Worm (Caenorhabditis elegans) whole organism, late embryonic: Measurements from ENCODE around the gene atf-6.

ENCODE experiments used
- C38D4.7 ChIP-seq: fragments of 200-800 bp; sonication (Bioruptor generic); optimal IDR thresholded peaks from 2 replicates; lab custom pipeline; 2018; ENCODE audit warnings: mild to moderate bottlenecking, missing genetic modification characterization, moderate library complexity, missing compliant biosample characterization
- F13H6.1 ChIP-seq: sonication (generic microtip); optimal IDR thresholded peaks from 2 replicates; lab custom pipeline; 2016; ENCODE audit warnings: missing genetic modification characterization, missing compliant biosample characterization
- T23F11.4 ChIP-seq: fragments of 200-800 bp; sonication (Bioruptor generic); optimal IDR thresholded peaks from 2 replicates; lab custom pipeline; 2018; ENCODE audit warnings: mild to moderate bottlenecking, missing genetic modification characterization, missing compliant biosample characterization
- ceh-14 ChIP-seq: sonication (generic microtip); optimal IDR thresholded peaks from 2 replicates; lab custom pipeline; 2016; ENCODE audit warnings: missing genotype, missing genetic modification characterization, missing compliant biosample characterization
- ceh-22 ChIP-seq: sonication (generic microtip); optimal IDR thresholded peaks from 2 replicates; lab custom pipeline; 2017; ENCODE audit warnings: missing biosample characterization, missing genetic modification characterization
- ceh-31 ChIP-seq: sonication (generic microtip); optimal IDR thresholded peaks from 2 replicates; lab custom pipeline; 2016; ENCODE audit warnings: missing genetic modification characterization, missing compliant biosample characterization
- ceh-34 ChIP-seq: sonication (generic microtip); optimal IDR thresholded peaks from 2 replicates; lab custom pipeline; 2016; ENCODE audit warnings: mild to moderate bottlenecking, missing genetic modification characterization, missing compliant biosample characterization
- ceh-9 ChIP-seq: sonication (generic microtip); optimal IDR thresholded peaks from 2 replicates; lab custom pipeline; 2016; ENCODE audit warnings: mild to moderate bottlenecking, missing genetic modification characterization, inconsistent platforms, missing compliant biosample characterization
- che-1 ChIP-seq: sonication (generic microtip); optimal IDR thresholded peaks from 2 replicates; lab custom pipeline; 2016; ENCODE audit warnings: mild to moderate bottlenecking, missing genetic modification characterization, missing compliant biosample characterization
- dmd-4 ChIP-seq: sonication (generic microtip); optimal IDR thresholded peaks from 2 replicates; lab custom pipeline; 2016; ENCODE audit warnings: borderline replicate concordance, missing genetic modification characterization, missing compliant biosample characterization
- elt-2 ChIP-seq: sonication (generic microtip); optimal IDR thresholded peaks from 2 replicates; lab custom pipeline; 2016; ENCODE audit warnings: missing genetic modification reagents, missing genetic modification characterization, missing compliant biosample characterization
- ets-4 ChIP-seq: sonication (generic microtip); optimal IDR thresholded peaks from 2 replicates; lab custom pipeline; 2016; ENCODE audit warnings: missing genetic modification characterization, missing compliant biosample characterization
- fax-1 ChIP-seq: sonication (generic microtip); optimal IDR thresholded peaks from 2 replicates; lab custom pipeline; 2016; ENCODE audit warnings: missing genotype, missing genetic modification characterization, missing compliant biosample characterization
- fkh-10 ChIP-seq: fragments of 150-350 bp; optimal IDR thresholded peaks from 2 replicates; lab custom pipeline; 2014; ENCODE audit warnings: missing biosample characterization, missing genetic modification reagents, missing genetic modification characterization
- fkh-6 ChIP-seq: sonication (generic microtip); optimal IDR thresholded peaks from 2 replicates; lab custom pipeline; 2016; ENCODE audit warnings: missing genetic modification characterization, missing compliant biosample characterization
- hlh-15 ChIP-seq: sonication (generic microtip); optimal IDR thresholded peaks from 2 replicates; lab custom pipeline; 2016; ENCODE audit warnings: missing genetic modification characterization, missing compliant biosample characterization
- hlh-30 ChIP-seq: sonication (generic microtip); optimal IDR thresholded peaks from 2 replicates; lab custom pipeline; 2017; ENCODE audit warnings: antibody characterized with exemption, missing genetic modification characterization, missing compliant biosample characterization; ENCODE audit not compliant: insufficient read depth
- hlh-6 ChIP-seq: sonication (generic microtip); optimal IDR thresholded peaks from 2 replicates; lab custom pipeline; 2016; ENCODE audit warnings: missing genotype, missing genetic modification characterization, missing compliant biosample characterization
- madf-2 ChIP-seq: sonication (generic microtip); optimal IDR thresholded peaks from 2 replicates; lab custom pipeline; 2017; ENCODE audit warnings: missing genetic modification characterization, missing compliant biosample characterization
- pag-3 ChIP-seq: sonication (generic microtip); optimal IDR thresholded peaks from 2 replicates; lab custom pipeline; 2016; ENCODE audit warnings: missing compliant biosample characterization, missing genetic modification characterization, borderline replicate concordance
- pax-1 ChIP-seq: fragments of 150-350 bp; optimal IDR thresholded peaks from 2 replicates; lab custom pipeline; 2014; ENCODE audit warnings: missing biosample characterization, missing genetic modification characterization
- pha-2 ChIP-seq: sonication (generic microtip); optimal IDR thresholded peaks from 2 replicates; lab custom pipeline; 2017; ENCODE audit warnings: mild to moderate bottlenecking, missing genetic modification characterization, missing compliant biosample characterization
- pha-4 ChIP-seq: fragments of 150-350 bp; optimal IDR thresholded peaks from 2 replicates; lab custom pipeline; 2018; ENCODE audit warnings: missing biosample characterization, missing genetic modification reagents, missing genetic modification characterization
- pqm-1 ChIP-seq: sonication (generic microtip); optimal IDR thresholded peaks from 2 replicates; lab custom pipeline; 2016; ENCODE audit warnings: missing genetic modification characterization, missing compliant biosample characterization
- ref-2 ChIP-seq: sonication (generic microtip); optimal IDR thresholded peaks from 2 replicates; lab custom pipeline; 2016; ENCODE audit warnings: missing genetic modification characterization, missing compliant biosample characterization
- rnt-1 ChIP-seq: sonication (generic microtip); optimal IDR thresholded peaks from 2 replicates; lab custom pipeline; 2016; ENCODE audit warnings: missing genetic modification characterization, missing compliant biosample characterization
- sdc-2 ChIP-seq: sonication (generic microtip); optimal IDR thresholded peaks from 2 replicates; lab custom pipeline; 2016; ENCODE audit warnings: missing genotype, missing genetic modification characterization, missing compliant biosample characterization
- sox-2 ChIP-seq: fragments of 200-800 bp; sonication (Bioruptor generic); IDR thresholded peaks from 2 replicates; pipeline ENCODE4 v1.3.6; 2022; ENCODE audit warnings: missing genetic modification reagents, missing genetic modification characterization, missing compliant biosample characterization
- tbx-2 ChIP-seq: sonication (generic microtip); optimal IDR thresholded peaks from 2 replicates; lab custom pipeline; 2016; ENCODE audit warnings: missing genetic modification characterization, missing compliant biosample characterization
- unc-3 ChIP-seq, 2 experiments: fragments of 200-800 bp in 1 of 2; sonication (Bioruptor generic) in 1 of 2; sonication (generic microtip) in 1 of 2; conservative IDR thresholded peaks in 1 of 2; optimal IDR thresholded peaks in 1 of 2; 2 replicates each; pipeline versions ENCODE4 v1.3.6 to Lab custom; 2016 to 2022; ENCODE audit warnings: missing compliant biosample characterization in 2 of 2, missing genetic modification characterization in 2 of 2, missing genetic modification reagents in 1 of 2
- unc-86 ChIP-seq: sonication (generic microtip); optimal IDR thresholded peaks from 2 replicates; lab custom pipeline; 2016; ENCODE audit warnings: missing genetic modification characterization, missing compliant biosample characterization

Gene atf-6

DNA sequence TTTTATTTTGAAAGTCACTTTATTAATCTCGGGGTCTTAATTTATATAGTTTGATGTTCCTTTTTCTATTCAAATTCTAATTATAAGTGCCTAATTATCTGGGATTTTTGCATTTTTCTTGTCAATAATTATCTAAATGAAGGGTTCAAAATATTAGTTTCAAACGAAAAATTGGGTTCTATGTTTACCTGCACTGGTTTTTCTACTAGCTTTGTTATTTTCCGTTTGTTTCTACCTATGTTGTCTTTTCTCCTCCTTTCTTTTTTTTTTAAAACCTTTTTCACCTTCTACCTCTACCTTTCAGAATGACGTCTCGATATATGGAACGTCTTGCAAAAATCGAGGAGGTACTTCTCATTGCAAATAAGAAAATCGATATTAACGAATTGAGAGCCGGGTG lies 4.0 kb downstream of the atf-6 start, which contains the start of gene tbc-13:
tbc-13 (plus strand) TSS at position 301 of the 400 bp plus-strand sequence.
- TF ChIP-seq ref-2 (tag; lab: Kevin White, UChicago): no peak
- TF ChIP-seq madf-2 (tag; lab: Kevin White, UChicago): no peak
- TF ChIP-seq elt-2: no peak
- no peak for TF ChIP-seq fkh-6
- no peak for TF ChIP-seq T23F11.4 (GFP tag; lab: Kevin White, UChicago)
- no peak for TF ChIP-seq sox-2 (GFP tag; lab: Robert Waterston, UW)
- TF ChIP-seq fax-1 (tag; lab: Kevin White, UChicago): no peak
- no peak for TF ChIP-seq unc-86
- no peak for TF ChIP-seq F13H6.1 (tag; lab: Kevin White, UChicago)

- no peak for TF ChIP-seq fkh-10 (GFP tag; lab: Kevin White, UChicago)
- TF ChIP-seq elt-2: no peak
- no peak for TF ChIP-seq pag-3 (tag; lab: Kevin White, UChicago)
- no peak for TF ChIP-seq fax-1 (tag; lab: Kevin White, UChicago)
- TF ChIP-seq pha-4 (tag; lab: Kevin White, UChicago): no peak
- no peak for TF ChIP-seq pax-1 (tag; lab: Kevin White, UChicago)
- no peak for TF ChIP-seq ets-4 (tag; lab: Kevin White, UChicago)
- no peak for TF ChIP-seq sdc-2 (tag; lab: Kevin White, UChicago)
- no peak for TF ChIP-seq che-1 (tag; lab: Kevin White, UChicago)
- no peak for TF ChIP-seq hlh-15
- TF ChIP-seq ceh-9: no peak
- no peak for TF ChIP-seq ceh-31 (tag; lab: Kevin White, UChicago)
- TF ChIP-seq hlh-6: no peak
Measured at ce11 chrX:12491138-12491537, 10.4 kb downstream of the atf-6 start.

DNA sequence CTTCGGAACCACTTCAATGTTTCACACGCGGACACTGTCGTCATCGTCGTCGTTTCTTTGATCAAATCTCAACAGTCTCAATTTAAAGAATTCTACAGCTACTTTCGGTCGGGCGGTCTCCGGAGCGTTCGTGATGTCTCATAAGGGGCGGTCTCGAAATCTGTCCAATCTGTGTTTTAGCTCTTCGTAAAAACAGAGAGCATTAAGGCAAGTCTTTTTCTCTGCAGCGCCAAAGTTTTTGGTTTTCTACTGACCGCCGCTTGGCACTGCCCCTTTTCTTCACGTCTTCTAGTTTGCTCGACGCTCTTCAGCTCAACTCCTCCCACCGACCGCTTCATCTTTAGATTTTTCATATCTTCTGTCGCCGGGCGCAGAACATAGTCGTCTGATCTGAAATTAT lies 11.7 kb downstream of the atf-6 start, which contains the start of gene lips-1:
lips-1 (plus strand) TSS at position 301 of the 400 bp plus-strand sequence.
- TF ChIP-seq C38D4.7 (GFP tag; lab: Kevin White, UChicago): no peak
- no peak for TF ChIP-seq ceh-34 (tag; lab: Kevin White, UChicago)
- no peak for TF ChIP-seq unc-3 (GFP tag; conservative IDR thresholded peaks at IDR 0.05; lab: Robert Waterston, UW)
- TF ChIP-seq unc-3 (tag; optimal IDR thresholded peaks at IDR 0.05; lab: Kevin White, UChicago): no peak

- TF ChIP-seq ceh-22 (no peak), pqm-1 (tag; lab: Kevin White, UChicago) (peak; percentile 11), rnt-1 (tag; lab: Kevin White, UChicago) (peak; percentile 16), T23F11.4 (GFP tag; lab: Kevin White, UChicago) (no peak), hlh-30 (tag; lab: Kevin White, UChicago) (peak; percentile 20), pha-2 (tag; lab: Kevin White, UChicago) (no peak), elt-2 (peak; percentile 96), C38D4.7 (GFP tag; lab: Kevin White, UChicago) (no peak), dmd-4 (tag; lab: Kevin White, UChicago) (no peak)
Measured at ce11 chrX:12500777-12501176, 20.0 kb downstream of the atf-6 start.

- TF ChIP-seq hlh-15: no peak
- TF ChIP-seq tbx-2: no peak
- TF ChIP-seq ceh-14: no peak
- TF ChIP-seq fax-1 (tag; lab: Kevin White, UChicago): no peak
- TF ChIP-seq unc-86: no peak
Measured at ce11 chrX:12503288-12503803, 22.6 kb downstream of the atf-6 start, which contains the start of gene sdz-19. TSS of gene sdz-19 (minus strand) at chrX:12503338.
